Worm (Caenorhabditis elegans) whole organism, L1 larva: Measurements from ENCODE around the gene srh-146.
"Not testable (repeated sequence)": the region's sequence is repeated elsewhere in the genome, so short reads cannot be mapped to it uniquely, and the experiment has no call there.

Source experiments
- C04F5.9 ChIP-seq: sonication (generic microtip); optimal IDR thresholded peaks from 2 replicates; lab custom pipeline; 2016; ENCODE audit warnings: missing genetic modification characterization, missing compliant biosample characterization
- C16A3.4 ChIP-seq: fragments of 150-350 bp; optimal IDR thresholded peaks from 2 replicates; lab custom pipeline; 2014; ENCODE audit warnings: missing biosample characterization, missing genetic modification characterization
- aha-1 ChIP-seq: fragments of 150-350 bp; optimal IDR thresholded peaks from 2 replicates; lab custom pipeline; 2014; ENCODE audit warnings: missing biosample characterization, missing genetic modification characterization
- ceh-90 ChIP-seq: sonication (generic microtip); optimal IDR thresholded peaks from 2 replicates; lab custom pipeline; 2016; ENCODE audit warnings: missing genetic modification characterization, missing compliant biosample characterization
- ces-1 ChIP-seq: fragments of 150-350 bp; optimal IDR thresholded peaks from 2 replicates; lab custom pipeline; 2014; ENCODE audit warnings: missing biosample characterization, missing genetic modification reagents, missing genetic modification characterization
- efl-1 ChIP-seq, 4 experiments: fragments of 150-350 bp; optimal IDR thresholded peaks in 3 of 4; peaks in 1 of 4; 1 replicate in 1 of 4; 2 replicates in 3 of 4; lab custom pipeline; 2014; ENCODE audit warnings: missing biosample characterization in 2 of 4, missing genetic modification characterization in 2 of 4, missing genetic modification reagents in 2 of 4
- egl-27 ChIP-seq, 2 experiments: fragments of 150-350 bp in 1 of 2; sonication (generic microtip); optimal IDR thresholded peaks; 3 replicates each; lab custom pipeline; 2017 to 2018; ENCODE audit warnings: missing biosample characterization in 2 of 2, missing genetic modification characterization in 2 of 2, missing genetic modification reagents in 2 of 2
- elt-3 ChIP-seq, 6 experiments: fragments of 150-350 bp in 1 of 6; sonication (generic microtip); optimal IDR thresholded peaks; 2 replicates each; lab custom pipeline; 2017 to 2018; ENCODE audit warnings: missing biosample characterization in 6 of 6, missing genetic modification characterization in 6 of 6, inconsistent platforms in 1 of 6
- ets-5 ChIP-seq: fragments of 200-800 bp; sonication (Bioruptor generic); IDR thresholded peaks from 2 replicates; pipeline ENCODE4 v1.3.6; 2022; ENCODE audit warnings: missing genetic modification characterization, missing compliant biosample characterization
- fkh-8 ChIP-seq: sonication (generic microtip); optimal IDR thresholded peaks from 2 replicates; lab custom pipeline; 2016; ENCODE audit warnings: mild to moderate bottlenecking, missing genetic modification characterization, missing compliant biosample characterization
- grh-1 ChIP-seq: fragments of 200-800 bp; sonication (Bioruptor generic); IDR thresholded peaks from 2 replicates; pipeline ENCODE4 v1.3.6; 2022; ENCODE audit warnings: missing genetic modification reagents, missing genetic modification characterization, missing compliant biosample characterization
- irx-1 ChIP-seq: sonication (generic microtip); optimal IDR thresholded peaks from 2 replicates; lab custom pipeline; 2016; ENCODE audit warnings: missing genetic modification characterization, missing compliant biosample characterization
- lin-14 ChIP-seq: fragments of 200-800 bp; sonication (Bioruptor generic); optimal IDR thresholded peaks from 2 replicates; lab custom pipeline; 2018; ENCODE audit warnings: mild to moderate bottlenecking, missing genetic modification characterization, moderate library complexity, missing compliant biosample characterization
- lin-15B ChIP-seq: fragments of 150-350 bp; sonication (generic microtip); optimal IDR thresholded peaks from 3 replicates; lab custom pipeline; 2014; ENCODE audit warnings: missing biosample characterization, missing genetic modification characterization
- lin-35 ChIP-seq, 2 experiments: fragments of 150-350 bp; optimal IDR thresholded peaks; 2 replicates each; lab custom pipeline; 2014; ENCODE audit warnings: missing biosample characterization in 2 of 2, missing genetic modification characterization in 2 of 2, missing genetic modification reagents in 2 of 2
- lir-3 ChIP-seq: sonication (generic microtip); optimal IDR thresholded peaks from 2 replicates; lab custom pipeline; 2016; ENCODE audit warnings: mild to moderate bottlenecking, missing genetic modification characterization, moderate library complexity, missing compliant biosample characterization; ENCODE audit not compliant: poor library complexity
- lsy-2 ChIP-seq, 2 experiments: fragments of 150-350 bp; optimal IDR thresholded peaks; 2 replicates each; lab custom pipeline; 2014; ENCODE audit warnings: missing biosample characterization in 2 of 2, missing genetic modification characterization in 2 of 2
- mep-1 ChIP-seq: fragments of 150-350 bp; optimal IDR thresholded peaks from 2 replicates; lab custom pipeline; 2014; ENCODE audit warnings: missing biosample characterization, missing genetic modification characterization
- nhr-19 ChIP-seq: fragments of 200-800 bp; sonication (Bioruptor generic); conservative IDR thresholded peaks from 2 replicates; pipeline ENCODE4 v1.3.6; 2022; ENCODE audit warnings: missing genetic modification characterization, missing compliant biosample characterization
- nhr-47 ChIP-seq: sonication (generic microtip); optimal IDR thresholded peaks from 2 replicates; lab custom pipeline; 2016; ENCODE audit warnings: mild to moderate bottlenecking, missing genetic modification characterization, moderate library complexity, missing compliant biosample characterization
- pag-3 ChIP-seq: sonication (generic microtip); optimal IDR thresholded peaks from 2 replicates; lab custom pipeline; 2017; ENCODE audit warnings: missing genetic modification characterization, mild to moderate bottlenecking, missing compliant biosample characterization, antibody characterized with exemption, borderline replicate concordance; ENCODE audit not compliant: insufficient read depth
- snpc-4 ChIP-seq: fragments of 150-350 bp; optimal IDR thresholded peaks from 2 replicates; lab custom pipeline; 2014; ENCODE audit warnings: missing biosample characterization, missing genetic modification characterization
- tbx-2 ChIP-seq: sonication (generic microtip); optimal IDR thresholded peaks from 2 replicates; lab custom pipeline; 2016; ENCODE audit warnings: missing genetic modification characterization, missing compliant biosample characterization
- tlp-1 ChIP-seq: fragments of 150-350 bp; optimal IDR thresholded peaks from 2 replicates; lab custom pipeline; 2014; ENCODE audit warnings: missing biosample characterization, missing genetic modification characterization
- unc-62 ChIP-seq: fragments of 150-350 bp; optimal IDR thresholded peaks from 2 replicates; lab custom pipeline; 2014; ENCODE audit warnings: missing biosample characterization, missing genetic modification reagents, missing genetic modification characterization
- vab-15 ChIP-seq: sonication (generic microtip); optimal IDR thresholded peaks from 2 replicates; lab custom pipeline; 2017; ENCODE audit warnings: missing genotype, mild to moderate bottlenecking, missing genetic modification characterization, missing compliant biosample characterization
- zip-4 ChIP-seq: fragments of 200-800 bp; sonication (Bioruptor generic); optimal IDR thresholded peaks from 2 replicates; lab custom pipeline; 2018; ENCODE audit warnings: mild to moderate bottlenecking, missing genetic modification characterization, moderate library complexity, missing compliant biosample characterization
- ztf-11 ChIP-seq, 2 experiments: sonication (generic microtip); optimal IDR thresholded peaks; 2 replicates each; lab custom pipeline; 2016 to 2017; ENCODE audit warnings: missing genetic modification characterization in 2 of 2, missing biosample characterization in 1 of 2, missing compliant biosample characterization in 1 of 2

srh-146 gene

ce11 chrV:2945602-2946001 lies 31.6 kb downstream of the srh-146 start, which contains the start of gene srh-87:
Gene srh-87, minus strand, starts transcription at chrV:2945702.
- TF ChIP-seq ztf-11 (tag; optimal IDR thresholded peaks at IDR 0.05; lab: Kevin White, UChicago) (no peak), mep-1 (tag; lab: Kevin White, UChicago) (no peak), zip-4 (GFP tag; lab: Kevin White, UChicago) (no peak), fkh-8 (no peak), unc-62 (GFP tag; lab: Kevin White, UChicago) (no peak), irx-1 (tag; lab: Kevin White, UChicago) (no peak), lin-35 (GFP tag; optimal IDR thresholded peaks at IDR 0.05; lab: Kevin White, UChicago) (no peak), tbx-2 (tag; lab: Kevin White, UChicago) (no peak), ets-5 (GFP tag; lab: Robert Waterston, UW) (no peak), nhr-19 (GFP tag; lab: Robert Waterston, UW) (no peak), C04F5.9 (tag; lab: Kevin White, UChicago) (no peak)

DNA sequence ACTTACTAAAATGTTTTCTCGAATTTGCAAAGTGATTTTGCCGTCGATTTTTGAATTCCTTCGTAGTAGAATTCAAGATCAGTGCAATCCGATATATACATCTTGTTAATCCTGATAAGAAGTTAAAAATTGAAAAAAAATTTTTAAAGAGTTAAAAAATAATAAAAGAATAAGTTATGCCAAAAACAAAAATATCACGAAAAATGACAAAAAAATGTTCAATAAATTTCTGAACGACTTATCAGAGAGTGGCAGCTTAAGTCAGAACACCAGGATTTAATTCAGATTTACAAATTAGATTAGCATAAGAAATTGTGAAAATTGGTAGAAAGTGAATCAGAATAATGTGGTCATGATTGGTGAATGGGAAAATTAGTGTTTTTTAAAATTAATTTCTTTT lies 38.1 kb downstream of the srh-146 start, which contains the start of gene srw-122:
srw-122 (minus strand) TSS at position 101 of the 400 bp plus-strand sequence.
- TF ChIP-seq lin-15B (tag; lab: Kevin White, UChicago); snpc-4 (tag; lab: Kevin White, UChicago); fkh-8: not testable (repeated sequence)

ce11 chrV:2955342-2955741 lies 41.3 kb downstream of the srh-146 start, which contains the start of gene srh-248:
Gene srh-248, minus strand, starts transcription at chrV:2955442.
- TF ChIP-seq grh-1 (GFP tag; lab: Robert Waterston, UW); elt-3 (tag; optimal IDR thresholded peaks at IDR 0.05; lab: Kevin White, UChicago); fkh-8: not testable (repeated sequence)

- TF ChIP-seq C16A3.4: no peak
- TF ChIP-seq aha-1 (tag; lab: Kevin White, UChicago): no peak
These were observed 44.2 kb downstream of the srh-146 start, which contains the start of gene srw-142 for ce11 chrV:2958202-2958601. Gene srw-142, minus strand, starts transcription at chrV:2958302.

DNA sequence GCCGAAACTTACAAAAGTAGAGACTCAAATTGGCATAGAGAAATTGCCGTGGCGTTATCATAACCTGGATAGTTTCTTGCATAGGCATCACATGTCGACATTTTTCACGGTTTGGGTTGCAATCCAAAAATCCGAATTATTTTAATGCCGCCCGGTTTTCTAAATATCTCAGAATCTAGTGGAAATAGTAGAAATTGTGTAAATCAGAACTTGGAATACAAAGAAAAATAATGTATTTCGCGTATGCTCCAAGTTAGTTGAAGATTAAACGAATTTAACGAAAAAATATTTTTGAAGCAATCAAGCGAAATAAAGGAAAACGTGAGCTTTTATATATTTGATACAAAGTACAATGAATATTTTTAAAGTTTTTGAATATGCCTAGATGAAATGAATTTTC lies 46.8 kb downstream of the srh-146 start, which contains the start of gene srw-144:
srw-144 (minus strand) TSS at position 101 of the 400 bp plus-strand sequence.
- TF ChIP-seq vab-15 (tag; lab: Kevin White, UChicago) (no peak), efl-1 (optimal IDR thresholded peaks at IDR 0.05; lab: Kevin White, UChicago) (no peak), efl-1 (GFP tag; optimal IDR thresholded peaks at IDR 0.05 in 1 of 2; lab: Kevin White, UChicago) (peak in 1 of 2 experiments; percentile 5), lir-3 (tag; lab: Kevin White, UChicago) (no peak), nhr-19 (GFP tag; lab: Robert Waterston, UW) (no peak)

DNA sequence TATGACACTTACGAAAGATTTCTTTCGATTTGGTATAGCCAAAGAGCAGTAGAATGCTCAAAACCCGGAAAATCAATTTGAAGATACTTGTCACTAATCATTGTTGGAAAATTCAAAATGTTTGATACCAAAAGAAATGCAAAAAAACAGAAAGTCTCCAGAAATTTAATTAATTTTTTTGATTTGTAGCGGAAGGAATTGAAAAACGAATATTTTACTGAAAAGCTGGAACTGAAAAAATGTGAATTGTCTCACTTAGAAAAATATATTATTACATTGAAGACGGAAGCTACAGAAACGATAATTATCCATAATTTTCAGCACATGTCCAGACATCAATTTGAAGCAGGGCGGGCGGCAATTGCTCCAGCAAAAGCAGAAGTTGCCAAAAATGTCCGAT lies 48.9 kb downstream of the srh-146 start, which contains the start of gene srw-138:
srw-138 (minus strand) TSS at position 101 of the 400 bp plus-strand sequence.
- TF ChIP-seq ceh-90 (tag; lab: Kevin White, UChicago): no peak
- TF ChIP-seq egl-27 (tag; optimal IDR thresholded peaks at IDR 0.05; lab: Kevin White, UChicago): no peak
- no peak for TF ChIP-seq pag-3 (tag; lab: Kevin White, UChicago)
- no peak for TF ChIP-seq tlp-1 (tag; lab: Kevin White, UChicago)
- no peak for TF ChIP-seq nhr-47 (tag; lab: Kevin White, UChicago)
- no peak for TF ChIP-seq aha-1 (tag; lab: Kevin White, UChicago)
- TF ChIP-seq lin-14 (GFP tag; lab: Kevin White, UChicago): no peak
- TF ChIP-seq lsy-2 (tag; optimal IDR thresholded peaks at IDR 0.05; lab: Kevin White, UChicago): no peak
- no peak for TF ChIP-seq ces-1 (GFP tag; lab: Kevin White, UChicago)
